Fruit fly (Drosophila melanogaster) whole organism, prepupa: ENCODE results near the gene Tpr2.

Experiments
- CG10631 ChIP-seq: fragments of 200-800 bp; sonication (Bioruptor generic); optimal IDR thresholded peaks from 2 replicates; lab custom pipeline; 2016; ENCODE audit warnings: missing biosample characterization, missing genetic modification characterization
- CG11762 ChIP-seq: fragments of 200-800 bp; sonication (Bioruptor generic); optimal IDR thresholded peaks from 3 replicates; lab custom pipeline; 2016; ENCODE audit warnings: missing biosample characterization, missing genetic modification characterization; ENCODE audit not compliant: insufficient read depth
- CG15336 ChIP-seq: fragments of 200-800 bp; sonication (Bioruptor generic); IDR thresholded peaks from 2 replicates; pipeline ENCODE4 v1.3.6; 2022; ENCODE audit warnings: missing biosample characterization, missing genetic modification characterization
- CG34406 ChIP-seq: fragments of 200-800 bp; sonication (Bioruptor generic); optimal IDR thresholded peaks from 3 replicates; lab custom pipeline; 2016; ENCODE audit warnings: missing biosample characterization, missing genetic modification characterization
- CG3919 ChIP-seq: fragments of 200-800 bp; sonication (Bioruptor generic); optimal IDR thresholded peaks from 3 replicates; lab custom pipeline; 2016; ENCODE audit warnings: missing biosample characterization, missing genetic modification characterization
- CG4318 ChIP-seq: fragments of 200-800 bp; sonication (Bioruptor generic); optimal IDR thresholded peaks from 3 replicates; lab custom pipeline; 2017; ENCODE audit warnings: missing biosample characterization, mild to moderate bottlenecking, missing genetic modification characterization
- CG8119 ChIP-seq: fragments of 200-800 bp; sonication (Bioruptor generic); IDR thresholded peaks from 3 replicates; pipeline ENCODE4 v1.3.6; 2022; ENCODE audit warnings: missing biosample characterization, missing genetic modification characterization
- CG8632 ChIP-seq: fragments of 200-800 bp; sonication (Bioruptor generic); optimal IDR thresholded peaks from 3 replicates; lab custom pipeline; 2016; ENCODE audit warnings: missing biosample characterization, missing genetic modification characterization
- Ets96B ChIP-seq: fragments of 200-800 bp; optimal IDR thresholded peaks from 2 replicates; lab custom pipeline; 2019; ENCODE audit warnings: missing biosample characterization, mild to moderate bottlenecking, missing genetic modification characterization, moderate library complexity
- Hr4 ChIP-seq: fragments of 200-800 bp; sonication (Bioruptor generic); optimal IDR thresholded peaks from 3 replicates; lab custom pipeline; 2016; ENCODE audit warnings: missing biosample characterization, missing genetic modification characterization
- Met ChIP-seq: fragments of 200-800 bp; sonication (Bioruptor generic); optimal IDR thresholded peaks from 3 replicates; lab custom pipeline; 2016; ENCODE audit warnings: missing biosample characterization, missing genetic modification characterization
- OdsH ChIP-seq: fragments of 200-800 bp; sonication (Bioruptor generic); optimal IDR thresholded peaks from 3 replicates; lab custom pipeline; 2016; ENCODE audit warnings: missing biosample characterization, missing genetic modification characterization
- Smox ChIP-seq: fragments of 200-800 bp; sonication (Bioruptor generic); optimal IDR thresholded peaks from 3 replicates; lab custom pipeline; 2016; ENCODE audit warnings: missing biosample characterization, missing genetic modification characterization
- Sox102F ChIP-seq: fragments of 200-800 bp; sonication (Bioruptor generic); optimal IDR thresholded peaks from 2 replicates; lab custom pipeline; 2016; ENCODE audit warnings: missing biosample characterization, mild to moderate bottlenecking, missing genetic modification characterization
- achi ChIP-seq: fragments of 200-800 bp; sonication (Bioruptor generic); optimal IDR thresholded peaks from 3 replicates; lab custom pipeline; 2016; ENCODE audit warnings: missing biosample characterization, missing genetic modification characterization
- svp ChIP-seq: fragments of 200-800 bp; sonication (Bioruptor generic); peaks from one replicate; lab custom pipeline; 2016; ENCODE audit warnings: missing biosample characterization, missing genetic modification characterization
- vri ChIP-seq: fragments of 200-800 bp; sonication (Bioruptor generic); optimal IDR thresholded peaks from 3 replicates; lab custom pipeline; 2016; ENCODE audit warnings: missing biosample characterization, mild to moderate bottlenecking, missing genetic modification characterization

The Tpr2 gene

DNA sequence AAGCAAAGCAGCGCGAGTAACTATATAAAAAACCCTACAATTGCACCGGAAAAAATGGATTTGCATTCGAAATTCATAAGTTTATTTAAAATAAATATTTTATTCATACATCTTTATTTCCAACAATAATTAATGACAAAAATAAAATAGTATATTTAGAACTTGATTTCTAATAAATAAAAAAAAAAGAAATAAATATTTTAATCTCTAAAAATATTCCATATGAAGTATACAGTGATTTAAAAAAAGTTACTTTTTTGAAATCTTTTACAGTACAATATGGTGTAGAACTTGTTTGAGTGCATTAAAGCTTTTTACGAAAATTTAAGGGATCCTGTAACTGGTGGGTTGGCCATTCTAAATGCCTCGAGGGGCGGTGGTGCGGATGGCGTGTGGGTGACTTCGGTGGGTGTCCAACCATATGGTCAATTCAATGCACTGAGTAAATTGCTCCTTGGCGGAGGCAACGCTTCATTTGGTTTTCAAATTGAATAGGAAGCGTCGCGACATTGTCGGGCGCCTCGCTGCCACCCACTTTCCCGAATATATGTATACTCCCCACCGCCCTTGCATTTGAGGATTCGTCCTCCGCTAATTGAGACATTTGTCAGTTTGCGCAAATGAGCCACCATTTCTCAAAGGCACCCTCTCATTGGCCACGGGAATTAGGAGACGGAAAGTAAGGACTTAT, 57.2 kb downstream of the Tpr2 start:
- peak; percentile 28 for TF ChIP-seq CG3919 (GFP tag; lab: Kevin White, UChicago)
- no peak for TF ChIP-seq CG8632 (GFP tag; lab: Kevin White, UChicago)
- no peak for TF ChIP-seq Met (GFP tag; lab: Kevin White, UChicago)
- TF ChIP-seq OdsH (GFP tag; lab: Kevin White, UChicago), result peak; percentile 12
- TF ChIP-seq vri (GFP tag; lab: Kevin White, UChicago), result no peak
- peak; percentile 62 for TF ChIP-seq CG15336 (GFP tag; lab: Robert Waterston, UW)
- TF ChIP-seq Sox102F, result no peak
- no peak for TF ChIP-seq CG11762 (GFP tag; lab: Kevin White, UChicago)
- TF ChIP-seq CG34406, result peak; percentile 10
- peak; percentile 16 for TF ChIP-seq CG4318 (GFP tag; lab: Kevin White, UChicago)
- TF ChIP-seq CG8119 (GFP tag; lab: Robert Waterston, UW), result peak; percentile 55; the same call in 2 of the 3 replicates
- TF ChIP-seq Ets96B (tag; lab: Kevin White, UChicago), result no peak
- no peak for TF ChIP-seq Smox
- peak; percentile 2 for TF ChIP-seq achi
- TF ChIP-seq Hr4, result peak; percentile 20
- TF ChIP-seq CG10631 (GFP tag; lab: Kevin White, UChicago), result peak; percentile 49

DNA sequence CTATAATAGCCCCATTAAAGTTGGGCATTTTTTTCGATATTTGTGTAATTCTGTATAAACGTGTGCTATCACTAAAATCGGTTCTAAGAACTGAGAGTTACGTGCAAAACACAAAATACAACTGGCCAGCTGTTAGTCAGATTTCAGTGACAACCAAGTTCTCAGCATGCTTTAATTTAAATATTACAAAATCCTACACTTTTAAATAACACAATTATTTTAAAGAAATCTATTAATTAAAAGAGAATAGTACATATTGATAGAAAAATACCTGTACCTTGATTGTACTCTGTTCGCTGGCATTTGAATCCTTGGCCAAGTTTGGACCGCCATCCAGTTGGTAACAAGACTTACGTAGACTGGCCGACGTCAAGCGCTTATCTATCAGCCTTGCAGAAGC, 58.5 kb downstream of the Tpr2 start, which contains the start of gene CG5968:
Gene CG5968 (minus strand): TSS at position 101 of the 400 bp plus-strand sequence.
- TF ChIP-seq CG10631 (GFP tag; lab: Kevin White, UChicago), result no peak
- TF ChIP-seq svp (GFP tag; lab: Kevin White, UChicago), result peak; percentile 20
